Worm (Caenorhabditis elegans): ENCODE results near the gene M05D6.9.

M05D6.9 gene

ce11 chrII:8483124-8483792 is 10.8 kb upstream of the M05D6.9 start:
- TF ChIP-seq ztf-23 (GFP tag; IDR thresholded peaks at IDR 0.05): no peak
- TF ChIP-seq ztf-29 (GFP tag; IDR thresholded peaks at IDR 0.05): no peak
- TF ChIP-seq T22C8.4 (GFP tag; IDR thresholded peaks at IDR 0.05): no peak
- no peak for TF ChIP-seq cog-1 (tag; optimal IDR thresholded peaks at IDR 0.05)
- TF ChIP-seq klf-2 (GFP tag; conservative IDR thresholded peaks at IDR 0.05): no peak
- TF ChIP-seq tab-1 (GFP tag; IDR thresholded peaks at IDR 0.05): no peak

- TF ChIP-seq med-1 (GFP tag; optimal IDR thresholded peaks at IDR 0.05; ENCODE audit: insufficient read depth) (no peak), flt-1 (GFP tag; IDR thresholded peaks at IDR 0.05) (no peak), ref-1 (GFP tag; conservative IDR thresholded peaks at IDR 0.05) (no peak), klf-2 (GFP tag; conservative IDR thresholded peaks at IDR 0.05) (no peak), tab-1 (GFP tag; IDR thresholded peaks at IDR 0.05) (no peak), cog-1 (tag; optimal IDR thresholded peaks at IDR 0.05) (no peak)
These were observed 10.3 kb upstream of the M05D6.9 start, which contains the start of gene taap-1 for ce11 chrII:8483793-8484186. Gene taap-1, minus strand, starts transcription at chrII:8483871.

- TF ChIP-seq ztf-23 (GFP tag; IDR thresholded peaks at IDR 0.05) (no peak), ref-1 (GFP tag; conservative IDR thresholded peaks at IDR 0.05) (no peak), ztf-29 (GFP tag; IDR thresholded peaks at IDR 0.05) (no peak), T22C8.4 (GFP tag; IDR thresholded peaks at IDR 0.05) (no peak), cog-1 (tag; optimal IDR thresholded peaks at IDR 0.05) (no peak), tab-1 (GFP tag; IDR thresholded peaks at IDR 0.05) (no peak)
These were observed 9.5 kb upstream of the M05D6.9 start for ce11 chrII:8484546-8484945.

ce11 chrII:8485603-8486002 is 8.5 kb upstream of the M05D6.9 start, which contains the start of gene gbh-2:
Gene gbh-2, plus strand, starts transcription at chrII:8485879.
- TF ChIP-seq ztf-23 (GFP tag; IDR thresholded peaks at IDR 0.05): no peak
- TF ChIP-seq ref-1 (GFP tag; conservative IDR thresholded peaks at IDR 0.05): no peak
- no peak for TF ChIP-seq cog-1 (tag; optimal IDR thresholded peaks at IDR 0.05)
- no peak for TF ChIP-seq tab-1 (GFP tag; IDR thresholded peaks at IDR 0.05)

- TF ChIP-seq ref-1 (GFP tag; conservative IDR thresholded peaks at IDR 0.05): no peak
- no peak for TF ChIP-seq T22C8.4 (GFP tag; IDR thresholded peaks at IDR 0.05)
- no peak for TF ChIP-seq med-1 (GFP tag; optimal IDR thresholded peaks at IDR 0.05; ENCODE audit: insufficient read depth)
- no peak for TF ChIP-seq ztf-23 (GFP tag; IDR thresholded peaks at IDR 0.05)
- TF ChIP-seq ztf-29 (GFP tag; IDR thresholded peaks at IDR 0.05): no peak
- no peak for TF ChIP-seq tab-1 (GFP tag; IDR thresholded peaks at IDR 0.05)
- TF ChIP-seq flt-1 (GFP tag; IDR thresholded peaks at IDR 0.05): no peak
- TF ChIP-seq klf-2 (GFP tag; conservative IDR thresholded peaks at IDR 0.05): no peak
- TF ChIP-seq cog-1 (tag; optimal IDR thresholded peaks at IDR 0.05): no peak
These were observed 6.0 kb upstream of the M05D6.9 start for ce11 chrII:8488123-8488522.

- TF ChIP-seq cog-1 (tag; optimal IDR thresholded peaks at IDR 0.05) (no peak), klf-2 (GFP tag; conservative IDR thresholded peaks at IDR 0.05) (no peak), ref-1 (GFP tag; conservative IDR thresholded peaks at IDR 0.05) (no peak), tab-1 (GFP tag; IDR thresholded peaks at IDR 0.05) (no peak), ztf-29 (GFP tag; IDR thresholded peaks at IDR 0.05) (no peak), flt-1 (GFP tag; IDR thresholded peaks at IDR 0.05) (no peak), med-1 (GFP tag; optimal IDR thresholded peaks at IDR 0.05; ENCODE audit: insufficient read depth) (no peak), T22C8.4 (GFP tag; IDR thresholded peaks at IDR 0.05) (no peak), ztf-23 (GFP tag; IDR thresholded peaks at IDR 0.05) (no peak)
These were observed 2.1 kb downstream of the M05D6.9 start for ce11 chrII:8496184-8496583.

ce11 chrII:8498173-8498572 is 4.1 kb downstream of the M05D6.9 start:
- no peak for TF ChIP-seq tab-1 (GFP tag; IDR thresholded peaks at IDR 0.05)
- TF ChIP-seq med-1 (GFP tag; optimal IDR thresholded peaks at IDR 0.05; ENCODE audit: insufficient read depth): no peak
- no peak for TF ChIP-seq klf-2 (GFP tag; conservative IDR thresholded peaks at IDR 0.05)
- no peak for TF ChIP-seq T22C8.4 (GFP tag; IDR thresholded peaks at IDR 0.05)
- TF ChIP-seq flt-1 (GFP tag; IDR thresholded peaks at IDR 0.05): no peak

ce11 chrII:8499021-8499420 is 4.9 kb downstream of the M05D6.9 start:
- TF ChIP-seq ref-1 (GFP tag; conservative IDR thresholded peaks at IDR 0.05): no peak
- TF ChIP-seq flt-1 (GFP tag; IDR thresholded peaks at IDR 0.05): 0 out of 2 replicates have a peak, but pooled peaks have one; percentile 47

- TF ChIP-seq ztf-29 (GFP tag; IDR thresholded peaks at IDR 0.05): no peak
- no peak for TF ChIP-seq ztf-23 (GFP tag; IDR thresholded peaks at IDR 0.05)
These were observed 10.1 kb downstream of the M05D6.9 start for ce11 chrII:8504074-8504724.

- TF ChIP-seq klf-2 (GFP tag; conservative IDR thresholded peaks at IDR 0.05) (no peak), med-1 (GFP tag; optimal IDR thresholded peaks at IDR 0.05; ENCODE audit: insufficient read depth) (no peak), T22C8.4 (GFP tag; IDR thresholded peaks at IDR 0.05) (no peak), ztf-23 (GFP tag; IDR thresholded peaks at IDR 0.05) (no peak), cog-1 (tag; optimal IDR thresholded peaks at IDR 0.05) (no peak), ref-1 (GFP tag; conservative IDR thresholded peaks at IDR 0.05) (no peak), flt-1 (GFP tag; IDR thresholded peaks at IDR 0.05) (no peak), tab-1 (GFP tag; IDR thresholded peaks at IDR 0.05) (no peak), ztf-29 (GFP tag; IDR thresholded peaks at IDR 0.05) (no peak)
These were observed 12.7 kb downstream of the M05D6.9 start for ce11 chrII:8506759-8507158.

All from whole organism, midembryonic.